Fruit fly (Drosophila melanogaster) whole organism: ENCODE results near the gene CG10560.

Experiments
- CG8478 ChIP-seq: fragments of >200 bp; optimal IDR thresholded peaks from 2 replicates; lab custom pipeline; 2018; ENCODE audit warnings: inconsistent platforms
- Dll ChIP-seq: fragments of >200 bp; optimal IDR thresholded peaks from 2 replicates; lab custom pipeline; 2017
- EcR ChIP-seq, 2 experiments: fragments of >200 bp; optimal IDR thresholded peaks; 2 replicates each; lab custom pipeline; 2017; ENCODE audit warnings: missing biosample characterization in 2 of 2, missing genetic modification characterization in 2 of 2, missing genetic modification reagents in 2 of 2
- pan ChIP-seq: fragments of >200 bp; optimal IDR thresholded peaks from 2 replicates; lab custom pipeline; 2017
- psq ChIP-seq: fragments of >200 bp; optimal IDR thresholded peaks from 2 replicates; lab custom pipeline; 2017
- usp ChIP-seq: fragments of >200 bp; optimal IDR thresholded peaks from 2 replicates; lab custom pipeline; 2017; ENCODE audit warnings: missing biosample characterization, missing genetic modification characterization, mixed read lengths

DNA sequence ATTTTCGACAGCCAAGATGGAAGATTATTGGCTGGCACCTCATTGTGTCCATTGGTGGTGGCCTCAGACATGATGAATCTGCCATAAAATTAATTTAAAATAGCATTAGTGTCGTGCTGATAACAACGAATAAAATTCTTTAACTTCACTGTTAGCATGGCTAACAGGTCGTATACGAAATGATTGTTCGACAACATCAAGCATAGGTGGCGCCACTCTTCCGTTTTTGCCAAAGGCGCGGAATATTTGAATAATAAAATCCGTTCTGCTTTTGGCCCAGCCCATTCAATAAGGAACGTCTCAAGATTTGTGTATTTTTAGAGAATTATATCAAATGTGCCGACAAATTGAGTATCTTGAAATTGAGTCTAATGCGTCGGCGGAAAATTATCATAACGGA lies 7.3 kb downstream of the CG10560 start:
- no peak for TF ChIP-seq usp (GFP tag; lab: Kevin White, UChicago)
- no peak for TF ChIP-seq psq (lab: Kevin White, UChicago)
- no peak for TF ChIP-seq EcR (GFP tag; optimal IDR thresholded peaks at IDR 0.05; lab: Kevin White, UChicago)
- TF ChIP-seq pan (lab: Kevin White, UChicago), result no peak
- no peak for TF ChIP-seq CG8478 (lab: Kevin White, UChicago)
- no peak for TF ChIP-seq Dll (lab: Kevin White, UChicago)
